Fruit fly (Drosophila melanogaster): Measurements from ENCODE around the gene dac.

Gene dac

dm6 chr2L:16519582-16520474, 34.0 kb upstream of the dac start:
- TF ChIP-seq CG17806 (tag; optimal IDR thresholded peaks at IDR 0.05): peak; percentile 19
- no peak for TF ChIP-seq CG10348 (GFP tag; IDR thresholded peaks at IDR 0.05)
- TF ChIP-seq D1 (tag; optimal IDR thresholded peaks at IDR 0.05): peak; percentile 10
- no peak for TF ChIP-seq CG34367 (tag; optimal IDR thresholded peaks at IDR 0.05)
- TF ChIP-seq CG14655 (GFP tag; optimal IDR thresholded peaks at IDR 0.05): peak; percentile 57
- TF ChIP-seq CG15710 (tag; optimal IDR thresholded peaks at IDR 0.05): peak; percentile 15
- peak; percentile 12 for TF ChIP-seq CG9948 (tag; optimal IDR thresholded peaks at IDR 0.05)
- TF ChIP-seq EcR (GFP tag; optimal IDR thresholded peaks at IDR 0.05): no peak
- peak; percentile 6; the same call in 1 of the 2 replicates for TF ChIP-seq CG12605 (GFP tag; IDR thresholded peaks at IDR 0.05)
- TF ChIP-seq CG13204 (GFP tag; optimal IDR thresholded peaks at IDR 0.05): no peak
- TF ChIP-seq Snoo (tag; optimal IDR thresholded peaks at IDR 0.05): no peak
- no peak for TF ChIP-seq Pif1B (GFP tag; optimal IDR thresholded peaks at IDR 0.05)
- TF ChIP-seq CG4496 (GFP tag; IDR thresholded peaks at IDR 0.05): no peak; the same call in 2 of the 3 replicates
- TF ChIP-seq CG32121 (GFP tag; IDR thresholded peaks at IDR 0.05): peak; percentile 43; the same call in 1 of the 2 replicates
- TF ChIP-seq CG8159 (tag; optimal IDR thresholded peaks at IDR 0.05): peak; percentile 16
- no peak for TF ChIP-seq Pif1A (GFP tag; optimal IDR thresholded peaks at IDR 0.05)
- TF ChIP-seq fd96Ca (GFP tag; IDR thresholded peaks at IDR 0.05): no peak
- TF ChIP-seq gl (tag; optimal IDR thresholded peaks at IDR 0.05): no peak
- no peak for TF ChIP-seq rn (GFP tag; IDR thresholded peaks at IDR 0.05)
- TF ChIP-seq Ets98B (GFP tag; IDR thresholded peaks at IDR 0.05): no peak
- peak; percentile 28 for TF ChIP-seq CG8301 (tag; optimal IDR thresholded peaks at IDR 0.05)

dm6 chr2L:16511277-16511678, 25.5 kb upstream of the dac start:
- TF ChIP-seq gl (tag; optimal IDR thresholded peaks at IDR 0.05): peak; percentile 65
- no peak for TF ChIP-seq CG34367 (tag; optimal IDR thresholded peaks at IDR 0.05)
- peak; percentile 41 for TF ChIP-seq CG8301 (tag; optimal IDR thresholded peaks at IDR 0.05)
- TF ChIP-seq CG9948 (tag; optimal IDR thresholded peaks at IDR 0.05): no peak
- no peak for TF ChIP-seq Pif1B (GFP tag; optimal IDR thresholded peaks at IDR 0.05)
- TF ChIP-seq EcR (GFP tag; optimal IDR thresholded peaks at IDR 0.05): peak; percentile 55
- peak; percentile 55 for TF ChIP-seq CG13204 (GFP tag; optimal IDR thresholded peaks at IDR 0.05)
- TF ChIP-seq CG14655 (GFP tag; optimal IDR thresholded peaks at IDR 0.05): peak; percentile 40
- no peak for TF ChIP-seq rn (GFP tag; IDR thresholded peaks at IDR 0.05)
- TF ChIP-seq Pif1A (GFP tag; optimal IDR thresholded peaks at IDR 0.05): no peak
- no peak for TF ChIP-seq CG15710 (tag; optimal IDR thresholded peaks at IDR 0.05)
- TF ChIP-seq CG4496 (GFP tag; IDR thresholded peaks at IDR 0.05): no peak
- TF ChIP-seq fd96Ca (GFP tag; IDR thresholded peaks at IDR 0.05): no peak
- no peak for TF ChIP-seq CG32121 (GFP tag; IDR thresholded peaks at IDR 0.05)
- no peak for TF ChIP-seq D1 (tag; optimal IDR thresholded peaks at IDR 0.05)
- TF ChIP-seq Snoo (tag; optimal IDR thresholded peaks at IDR 0.05): no peak
- no peak for TF ChIP-seq CG10348 (GFP tag; IDR thresholded peaks at IDR 0.05)
- peak; percentile 31; the same call in 1 of the 2 replicates for TF ChIP-seq Ets98B (GFP tag; IDR thresholded peaks at IDR 0.05)
- peak; percentile 53; the same call in 1 of the 2 replicates for TF ChIP-seq CG12605 (GFP tag; IDR thresholded peaks at IDR 0.05)
- TF ChIP-seq CG17806 (tag; optimal IDR thresholded peaks at IDR 0.05): peak; percentile 16
- no peak for TF ChIP-seq CG8159 (tag; optimal IDR thresholded peaks at IDR 0.05)

dm6 chr2L:16507682-16508269, 22.0 kb upstream of the dac start:
- TF ChIP-seq D1 (tag; optimal IDR thresholded peaks at IDR 0.05): peak; percentile 67
- no peak for TF ChIP-seq Pif1B (GFP tag; optimal IDR thresholded peaks at IDR 0.05)
- no peak for TF ChIP-seq Ets98B (GFP tag; IDR thresholded peaks at IDR 0.05)
- 0 out of 3 replicates have a peak, but pooled peaks have one; percentile 34 for TF ChIP-seq CG4496 (GFP tag; IDR thresholded peaks at IDR 0.05)
- no peak for TF ChIP-seq CG10348 (GFP tag; IDR thresholded peaks at IDR 0.05)
- TF ChIP-seq CG13204 (GFP tag; optimal IDR thresholded peaks at IDR 0.05): no peak
- TF ChIP-seq CG8301 (tag; optimal IDR thresholded peaks at IDR 0.05): no peak
- TF ChIP-seq rn (GFP tag; IDR thresholded peaks at IDR 0.05): no peak
- TF ChIP-seq fd96Ca (GFP tag; IDR thresholded peaks at IDR 0.05): no peak

- TF ChIP-seq CG13204 (GFP tag; optimal IDR thresholded peaks at IDR 0.05) (no peak), rn (GFP tag; IDR thresholded peaks at IDR 0.05) (no peak), gl (tag; optimal IDR thresholded peaks at IDR 0.05) (no peak), CG10348 (GFP tag; IDR thresholded peaks at IDR 0.05) (no peak), CG34367 (tag; optimal IDR thresholded peaks at IDR 0.05) (no peak), Pif1A (GFP tag; optimal IDR thresholded peaks at IDR 0.05) (no peak), D1 (tag; optimal IDR thresholded peaks at IDR 0.05) (no peak), CG32121 (GFP tag; IDR thresholded peaks at IDR 0.05) (no peak), fd96Ca (GFP tag; IDR thresholded peaks at IDR 0.05) (no peak), CG8159 (tag; optimal IDR thresholded peaks at IDR 0.05) (no peak), CG8301 (tag; optimal IDR thresholded peaks at IDR 0.05) (no peak), CG4496 (GFP tag; IDR thresholded peaks at IDR 0.05) (no peak), EcR (GFP tag; optimal IDR thresholded peaks at IDR 0.05) (no peak), Snoo (tag; optimal IDR thresholded peaks at IDR 0.05) (no peak), CG9948 (tag; optimal IDR thresholded peaks at IDR 0.05) (no peak)
These were observed 21.4 kb upstream of the dac start for dm6 chr2L:16507197-16507596.

- TF ChIP-seq CG9948 (tag; optimal IDR thresholded peaks at IDR 0.05) (peak; percentile 63), CG4496 (GFP tag; IDR thresholded peaks at IDR 0.05) (0 out of 3 replicates have a peak, but pooled peaks have one; percentile 29), CG15710 (tag; optimal IDR thresholded peaks at IDR 0.05) (peak; percentile 75), CG32121 (GFP tag; IDR thresholded peaks at IDR 0.05) (no peak; the same call in 1 of the 2 replicates), CG14655 (GFP tag; optimal IDR thresholded peaks at IDR 0.05) (peak; percentile 76), Ets98B (GFP tag; IDR thresholded peaks at IDR 0.05) (no peak), CG10348 (GFP tag; IDR thresholded peaks at IDR 0.05) (no peak), CG12605 (GFP tag; IDR thresholded peaks at IDR 0.05) (no peak), Snoo (tag; optimal IDR thresholded peaks at IDR 0.05) (peak; percentile 55), gl (tag; optimal IDR thresholded peaks at IDR 0.05) (no peak), CG8159 (tag; optimal IDR thresholded peaks at IDR 0.05) (peak; percentile 76), EcR (GFP tag; optimal IDR thresholded peaks at IDR 0.05) (peak; percentile 94), CG17806 (tag; optimal IDR thresholded peaks at IDR 0.05) (peak; percentile 57), D1 (tag; optimal IDR thresholded peaks at IDR 0.05) (no peak), CG13204 (GFP tag; optimal IDR thresholded peaks at IDR 0.05) (peak; percentile 24), fd96Ca (GFP tag; IDR thresholded peaks at IDR 0.05) (no peak; the same call in 2 of the 3 replicates), CG34367 (tag; optimal IDR thresholded peaks at IDR 0.05) (peak; percentile 55), CG8301 (tag; optimal IDR thresholded peaks at IDR 0.05) (peak; percentile 49), Pif1A (GFP tag; optimal IDR thresholded peaks at IDR 0.05) (peak; percentile 58), Pif1B (GFP tag; optimal IDR thresholded peaks at IDR 0.05) (peak; percentile 43), rn (GFP tag; IDR thresholded peaks at IDR 0.05) (no peak)
These were observed 17.2 kb upstream of the dac start for dm6 chr2L:16502898-16503551.

All from whole organism, pupa.